Worm (Caenorhabditis elegans) whole organism, L3 larva: ENCODE results near the gene somi-1.

Source experiments
- aly-2 ChIP-seq: fragments of 150-350 bp; optimal IDR thresholded peaks from 2 replicates; lab custom pipeline; 2014; ENCODE audit warnings: missing biosample characterization, missing genetic modification characterization
- ama-1 ChIP-seq: fragments of 150-350 bp; optimal IDR thresholded peaks from 2 replicates; lab custom pipeline; 2018
- egl-27 ChIP-seq: sonication (generic microtip); optimal IDR thresholded peaks from 4 replicates; lab custom pipeline; 2017; ENCODE audit warnings: missing biosample characterization, missing genetic modification reagents, missing genetic modification characterization
- fkh-10 ChIP-seq: sonication (generic microtip); optimal IDR thresholded peaks from 2 replicates; lab custom pipeline; 2017; ENCODE audit warnings: missing biosample characterization, missing genetic modification reagents, missing genetic modification characterization
- lin-15B ChIP-seq: fragments of 150-350 bp; optimal IDR thresholded peaks from 2 replicates; lab custom pipeline; 2014; ENCODE audit warnings: missing biosample characterization, missing genetic modification characterization
- nhr-237 ChIP-seq: fragments of 150-350 bp; optimal IDR thresholded peaks from 2 replicates; lab custom pipeline; 2014; ENCODE audit warnings: missing biosample characterization, missing genetic modification characterization
- nhr-25 ChIP-seq: sonication (generic microtip); optimal IDR thresholded peaks from 2 replicates; lab custom pipeline; 2017; ENCODE audit warnings: missing biosample characterization, missing genetic modification characterization
- snpc-4 ChIP-seq: fragments of 150-350 bp; optimal IDR thresholded peaks from 2 replicates; lab custom pipeline; 2014; ENCODE audit warnings: missing biosample characterization, missing genetic modification characterization
- zag-1 ChIP-seq: fragments of 150-350 bp; optimal IDR thresholded peaks from 2 replicates; lab custom pipeline; 2014; ENCODE audit warnings: missing biosample characterization, missing genetic modification characterization
- ztf-4 ChIP-seq: fragments of 150-350 bp; optimal IDR thresholded peaks from 2 replicates; lab custom pipeline; 2014; ENCODE audit warnings: missing biosample characterization, missing genetic modification characterization

DNA sequence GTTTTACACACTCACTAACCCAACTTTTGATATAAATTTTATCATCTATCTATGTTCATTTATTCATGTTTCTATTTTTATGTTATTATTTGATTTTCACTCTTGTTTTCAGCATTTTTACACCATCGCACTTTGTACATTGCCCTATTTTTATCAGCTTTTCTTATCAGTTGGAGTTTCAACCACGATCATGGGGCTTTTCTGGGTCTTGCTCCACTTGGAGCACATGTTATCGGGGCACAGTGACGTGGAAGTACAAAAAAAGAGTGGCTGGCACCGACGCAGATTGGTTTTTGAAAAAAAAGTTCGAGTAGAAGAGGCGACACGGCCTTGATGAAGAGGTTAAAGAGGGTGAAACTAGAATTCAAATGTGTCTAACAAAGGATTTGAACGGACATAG lies 14.1 kb downstream of the somi-1 start:
- no peak for TF ChIP-seq lin-15B (tag; lab: Kevin White, UChicago)
- no peak for TF ChIP-seq ama-1 (lab: Kevin White, UChicago)
- TF ChIP-seq ztf-4: no peak
- no peak for TF ChIP-seq aly-2 (tag; lab: Kevin White, UChicago)
- no peak for TF ChIP-seq zag-1 (tag; lab: Kevin White, UChicago)
- TF ChIP-seq nhr-25 (tag; lab: Kevin White, UChicago): peak; percentile 4
- TF ChIP-seq snpc-4 (tag; lab: Kevin White, UChicago): no peak
- TF ChIP-seq fkh-10: no peak
- no peak for TF ChIP-seq nhr-237 (tag; lab: Kevin White, UChicago)
- no peak for TF ChIP-seq egl-27 (tag; lab: Kevin White, UChicago)
